Fruit fly (Drosophila melanogaster): ENCODE results near the gene CG17294.

Gene CG17294

DNA sequence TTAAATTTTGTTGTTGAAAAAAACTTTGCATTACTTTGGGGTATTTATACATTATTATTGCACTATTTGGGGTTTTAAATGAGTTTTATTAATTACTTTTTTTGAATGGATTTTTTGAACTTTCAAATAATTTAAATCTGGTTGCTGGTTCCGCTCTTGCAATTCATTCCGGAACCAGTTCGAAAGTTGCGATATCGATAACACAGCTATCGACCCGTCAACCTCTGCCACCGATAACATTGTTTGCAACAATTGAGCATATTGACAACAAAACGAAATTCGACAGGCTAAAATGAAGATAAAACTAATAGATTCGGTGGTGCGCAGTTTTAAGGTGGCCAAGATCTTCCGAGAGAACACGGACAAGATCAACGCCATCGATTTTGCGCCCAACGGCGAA lies 2.6 kb upstream of the CG17294 start, which contains the start of gene Wdr82 (continued):
- TF ChIP-seq Ets97D (GFP tag; optimal IDR thresholded peaks at IDR 0.05): peak; percentile 7
- no peak for TF ChIP-seq caup (GFP tag; optimal IDR thresholded peaks at IDR 0.05; ENCODE audit: severe bottlenecking)
- no peak for TF ChIP-seq Bdp1 (GFP tag; optimal IDR thresholded peaks at IDR 0.05)
- TF ChIP-seq CG10209 (GFP tag; optimal IDR thresholded peaks at IDR 0.05): no peak
- no peak for TF ChIP-seq tap (tag; optimal IDR thresholded peaks at IDR 0.05)
- TF ChIP-seq Abd-B (GFP tag; optimal IDR thresholded peaks at IDR 0.05): no peak
- no peak for TF ChIP-seq onecut (GFP tag; IDR thresholded peaks at IDR 0.05)
- TF ChIP-seq CG7372 (GFP tag; IDR thresholded peaks at IDR 0.05): no peak
- TF ChIP-seq gem (tag; optimal IDR thresholded peaks at IDR 0.05): no peak
- TF ChIP-seq al (GFP tag; IDR thresholded peaks at IDR 0.05): no peak
- TF ChIP-seq gsb-n (tag; optimal IDR thresholded peaks at IDR 0.05): no peak
- TF ChIP-seq sd (tag; optimal IDR thresholded peaks at IDR 0.05): no peak
- no peak for TF ChIP-seq CG10321 (GFP tag; IDR thresholded peaks at IDR 0.05)
- no peak for TF ChIP-seq Ssrp (tag; optimal IDR thresholded peaks at IDR 0.05)
- TF ChIP-seq Deaf1 (tag; optimal IDR thresholded peaks at IDR 0.05): no peak
- TF ChIP-seq HLH4C (GFP tag; IDR thresholded peaks at IDR 0.05; ENCODE audit: partially characterized antibody): peak; percentile 84
- TF ChIP-seq BtbVII (GFP tag; optimal IDR thresholded peaks at IDR 0.05): no peak
- no peak for TF ChIP-seq CG6813 (GFP tag; optimal IDR thresholded peaks at IDR 0.05)
- no peak for TF ChIP-seq nom (GFP tag; optimal IDR thresholded peaks at IDR 0.05)
- TF ChIP-seq CG14710 (tag; optimal IDR thresholded peaks at IDR 0.05): peak; percentile 28
- no peak for TF ChIP-seq HLH54F (GFP tag; optimal IDR thresholded peaks at IDR 0.05)
- peak; percentile 73 for TF ChIP-seq sna (GFP tag; IDR thresholded peaks at IDR 0.05; ENCODE audit: partially characterized antibody)
- TF ChIP-seq Atf-2 (GFP tag; optimal IDR thresholded peaks at IDR 0.05): no peak
- TF ChIP-seq zen2 (GFP tag; IDR thresholded peaks at IDR 0.05; ENCODE audit: partially characterized antibody): peak; percentile 84
- TF ChIP-seq CG9817 (tag; optimal IDR thresholded peaks at IDR 0.05): no peak
- TF ChIP-seq CG13287 (GFP tag; IDR thresholded peaks at IDR 0.05; ENCODE audit: partially characterized antibody): peak; percentile 85
- TF ChIP-seq Meics (GFP tag; optimal IDR thresholded peaks at IDR 0.05): no peak
- no peak for TF ChIP-seq CG6254 (GFP tag; optimal IDR thresholded peaks at IDR 0.05)
- TF ChIP-seq CG4617 (GFP tag; optimal IDR thresholded peaks at IDR 0.05; ENCODE audit: borderline replicate concordance): peak; percentile 6
- TF ChIP-seq CG16863 (GFP tag; optimal IDR thresholded peaks at IDR 0.05): no peak
- TF ChIP-seq sisA (GFP tag; IDR thresholded peaks at IDR 0.05): no peak
- TF ChIP-seq CG12391 (tag; optimal IDR thresholded peaks at IDR 0.05): no peak
- no peak for TF ChIP-seq CG7271 (tag; optimal IDR thresholded peaks at IDR 0.05)
- no peak for TF ChIP-seq lbe (GFP tag; optimal IDR thresholded peaks at IDR 0.05)
- no peak for TF ChIP-seq NC2α (GFP tag; optimal IDR thresholded peaks at IDR 0.05)
- TF ChIP-seq CG16813 (GFP tag; IDR thresholded peaks at IDR 0.05; ENCODE audit: partially characterized antibody): peak; percentile 69
- no peak for TF ChIP-seq Jarid2 (GFP tag; optimal IDR thresholded peaks at IDR 0.05)
- no peak for TF ChIP-seq D (optimal IDR thresholded peaks at IDR 0.05)
- no peak for TF ChIP-seq D (GFP tag; optimal IDR thresholded peaks at IDR 0.05)
- TF ChIP-seq CG34224 (GFP tag; IDR thresholded peaks at IDR 0.05; ENCODE audit: partially characterized antibody): peak; percentile 93
- TF ChIP-seq CG11085 (GFP tag; IDR thresholded peaks at IDR 0.05): no peak
- TF ChIP-seq YL-1 (GFP tag; optimal IDR thresholded peaks at IDR 0.05): peak; percentile 8
- no peak for TF ChIP-seq Nf-YC (tag; optimal IDR thresholded peaks at IDR 0.05)
- TF ChIP-seq CG9437 (GFP tag; optimal IDR thresholded peaks at IDR 0.05): no peak
- no peak for TF ChIP-seq ase (GFP tag; IDR thresholded peaks at IDR 0.05)
- no peak for TF ChIP-seq CG11398 (GFP tag; optimal IDR thresholded peaks at IDR 0.05)
- TF ChIP-seq ato (GFP tag; IDR thresholded peaks at IDR 0.05; ENCODE audit: partially characterized antibody): peak; percentile 83
- TF ChIP-seq Antp (GFP tag; optimal IDR thresholded peaks at IDR 0.05): no peak
- TF ChIP-seq CG7963 (GFP tag; IDR thresholded peaks at IDR 0.05; ENCODE audit: partially characterized antibody): peak; percentile 70; the same call in 1 of the 3 replicates
- no peak for TF ChIP-seq mam (GFP tag; optimal IDR thresholded peaks at IDR 0.05)
